Worm (Caenorhabditis elegans) whole organism, midembryonic: ENCODE results near the gene D1054.3.

ENCODE experiments used
- T22C8.4 ChIP-seq: fragments of 200-800 bp; sonication (Bioruptor generic); IDR thresholded peaks from 2 replicates; pipeline ENCODE4 v1.3.6; 2022; ENCODE audit warnings: missing genetic modification characterization, missing compliant biosample characterization
- cog-1 ChIP-seq: sonication (generic microtip); optimal IDR thresholded peaks from 2 replicates; lab custom pipeline; 2016; ENCODE audit warnings: missing genetic modification characterization, missing compliant biosample characterization
- flt-1 ChIP-seq: fragments of 200-800 bp; sonication (Bioruptor generic); IDR thresholded peaks from 2 replicates; pipeline ENCODE4 v1.3.6; 2022; ENCODE audit warnings: missing genetic modification characterization, missing compliant biosample characterization
- klf-2 ChIP-seq: fragments of 200-800 bp; sonication (Bioruptor generic); conservative IDR thresholded peaks from 2 replicates; pipeline ENCODE4 v1.3.6; 2022; ENCODE audit warnings: missing genetic modification reagents, missing genetic modification characterization, missing compliant biosample characterization
- med-1 ChIP-seq: sonication (generic microtip); optimal IDR thresholded peaks from 2 replicates; lab custom pipeline; 2017; ENCODE audit warnings: missing genetic modification characterization, mild to moderate bottlenecking, missing compliant biosample characterization, antibody characterized with exemption, missing genetic modification reagents; ENCODE audit not compliant: insufficient read depth
- ref-1 ChIP-seq: fragments of 200-800 bp; sonication (Bioruptor generic); conservative IDR thresholded peaks from 2 replicates; pipeline ENCODE4 v1.3.6; 2022; ENCODE audit warnings: missing genetic modification reagents, missing genetic modification characterization, missing compliant biosample characterization
- tab-1 ChIP-seq: fragments of 200-800 bp; sonication (Bioruptor generic); IDR thresholded peaks from 2 replicates; pipeline ENCODE4 v1.3.6; 2022; ENCODE audit warnings: missing genetic modification characterization, missing compliant biosample characterization
- ztf-23 ChIP-seq: fragments of 200-800 bp; sonication (Bioruptor generic); IDR thresholded peaks from 2 replicates; pipeline ENCODE4 v1.3.6; 2022; ENCODE audit warnings: missing genetic modification reagents, missing genetic modification characterization, missing compliant biosample characterization
- ztf-29 ChIP-seq: fragments of 200-800 bp; sonication (Bioruptor generic); IDR thresholded peaks from 2 replicates; pipeline ENCODE4 v1.3.6; 2022; ENCODE audit warnings: missing genetic modification reagents, missing genetic modification characterization, missing compliant biosample characterization

- TF ChIP-seq med-1 (GFP tag; lab: Kevin White, UChicago) (no peak), cog-1 (tag; lab: Kevin White, UChicago) (no peak), flt-1 (GFP tag; lab: Robert Waterston, UW) (no peak), ref-1 (no peak), tab-1 (no peak), T22C8.4 (GFP tag; lab: Robert Waterston, UW) (no peak), ztf-29 (GFP tag; lab: Robert Waterston, UW) (no peak), ztf-23 (no peak), klf-2 (GFP tag; lab: Robert Waterston, UW) (no peak)
Observed at ce11 chrV:10764066-10764465, 7.2 kb upstream of the D1054.3 start, which contains the start of gene ocr-1.
